Worm (Caenorhabditis elegans) whole organism, mixed stage, embryonic: Measurements from ENCODE around the gene sqt-1.

Source experiments
- ham-2 ChIP-seq: fragments of 200-800 bp; sonication (Bioruptor generic); optimal IDR thresholded peaks from 2 replicates; lab custom pipeline; 2018; ENCODE audit warnings: mild to moderate bottlenecking, missing genetic modification characterization, missing compliant biosample characterization
- nhr-76 ChIP-seq: sonication (generic microtip); optimal IDR thresholded peaks from 2 replicates; lab custom pipeline; 2017; ENCODE audit warnings: missing biosample characterization, missing genetic modification characterization
- pha-4 ChIP-seq: fragments of 150-350 bp; optimal IDR thresholded peaks from 2 replicates; lab custom pipeline; 2018; ENCODE audit warnings: missing biosample characterization, missing genetic modification reagents, missing genetic modification characterization
- ztf-11 ChIP-seq: fragments of 150-350 bp; optimal IDR thresholded peaks from 2 replicates; lab custom pipeline; 2014; ENCODE audit warnings: missing biosample characterization, missing genetic modification characterization

DNA sequence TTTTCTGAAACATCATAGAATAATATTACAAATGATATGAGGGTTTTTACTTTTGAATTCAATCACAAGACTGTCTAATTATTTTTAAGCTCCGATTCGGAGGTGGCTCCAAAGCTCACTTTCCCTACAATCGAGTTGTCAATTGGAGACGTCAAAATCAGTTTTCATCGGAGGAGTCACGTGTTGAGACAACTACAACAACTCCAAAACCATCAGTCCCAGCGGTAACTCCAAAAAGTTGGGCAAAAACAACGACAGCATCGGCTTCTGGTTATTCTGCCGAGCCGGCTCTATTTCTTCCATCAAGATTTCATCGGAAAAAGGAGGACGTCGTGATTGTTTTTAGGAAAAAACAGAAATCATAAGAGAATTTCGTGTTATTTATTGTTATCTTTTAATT is 46.5 kb upstream of the sqt-1 start:
- TF ChIP-seq ztf-11 (no peak), nhr-76 (tag; lab: Kevin White, UChicago) (no peak), ham-2 (GFP tag; lab: Kevin White, UChicago) (no peak), pha-4 (tag; lab: Kevin White, UChicago) (no peak)
